Fruit fly (Drosophila melanogaster) whole organism, embryonic: ENCODE data around the gene Idua.
A peak's percentile ranks its signal among the peaks of the same experiment; 100 is the strongest.

Experiments
- Antp ChIP-seq: fragments of 200-800 bp; sonication (Bioruptor generic); optimal IDR thresholded peaks from 3 replicates; lab custom pipeline; 2016; ENCODE audit warnings: missing biosample characterization, missing genetic modification characterization
- CG10267 ChIP-seq: fragments of 200-800 bp; sonication (Bioruptor generic); optimal IDR thresholded peaks from 2 replicates; lab custom pipeline; 2018; ENCODE audit warnings: missing biosample characterization, mild to moderate bottlenecking, missing genetic modification characterization, moderate library complexity
- CG10462 ChIP-seq: fragments of 200-800 bp; sonication (Bioruptor generic); optimal IDR thresholded peaks from 2 replicates; lab custom pipeline; 2016; ENCODE audit warnings: missing biosample characterization, missing genetic modification characterization
- CG11085 ChIP-seq: fragments of 200-800 bp; sonication (Bioruptor generic); IDR thresholded peaks from 2 replicates; pipeline ENCODE4 v1.3.6; 2022; ENCODE audit warnings: missing biosample characterization, missing genetic modification characterization
- CG13424 ChIP-seq: fragments of 200-800 bp; sonication (Bioruptor generic); optimal IDR thresholded peaks from 2 replicates; lab custom pipeline; 2019; ENCODE audit warnings: missing biosample characterization, mild to moderate bottlenecking, missing genetic modification characterization, moderate library complexity
- CG13775 ChIP-seq: fragments of 200-800 bp; sonication (Bioruptor generic); optimal IDR thresholded peaks from 3 replicates; lab custom pipeline; 2017; ENCODE audit warnings: missing biosample characterization, mild to moderate bottlenecking, missing genetic modification characterization
- CG16813 ChIP-seq: fragments of 200-800 bp; sonication (Bioruptor generic); IDR thresholded peaks from 3 replicates; pipeline ENCODE4 v1.3.6; 2022; ENCODE audit warnings: missing biosample characterization, missing genetic modification characterization; ENCODE audit not compliant: partially characterized antibody
- CG1792 ChIP-seq: fragments of 200-800 bp; sonication (Bioruptor generic); optimal IDR thresholded peaks from 2 replicates; lab custom pipeline; 2016; ENCODE audit warnings: missing biosample characterization, missing genetic modification characterization
- CG30403 ChIP-seq: fragments of 200-800 bp; sonication (Bioruptor generic); optimal IDR thresholded peaks from 3 replicates; lab custom pipeline; 2016; ENCODE audit warnings: missing biosample characterization, missing genetic modification characterization
- CG30431 ChIP-seq: fragments of 200-800 bp; sonication (Bioruptor generic); optimal IDR thresholded peaks from 2 replicates; lab custom pipeline; 2017; ENCODE audit warnings: missing biosample characterization, missing genetic modification characterization
- CG5953 ChIP-seq: fragments of 200-800 bp; sonication (Bioruptor generic); IDR thresholded peaks from 2 replicates; pipeline ENCODE4 v1.3.6; 2022; ENCODE audit warnings: missing biosample characterization, missing genetic modification characterization
- CG7556 ChIP-seq: fragments of 200-800 bp; sonication (Bioruptor generic); optimal IDR thresholded peaks from 2 replicates; lab custom pipeline; 2017; ENCODE audit warnings: missing biosample characterization, mild to moderate bottlenecking, missing genetic modification characterization
- CG7745 ChIP-seq: fragments of 200-800 bp; sonication (Bioruptor generic); optimal IDR thresholded peaks from 2 replicates; lab custom pipeline; 2018; ENCODE audit warnings: missing biosample characterization, mild to moderate bottlenecking, missing genetic modification characterization, moderate library complexity
- CG7839 ChIP-seq: fragments of 200-800 bp; sonication (Bioruptor generic); optimal IDR thresholded peaks from 3 replicates; lab custom pipeline; 2018; ENCODE audit warnings: missing biosample characterization, mild to moderate bottlenecking, missing genetic modification characterization, moderate library complexity
- CG7987 ChIP-seq: fragments of 200-800 bp; sonication (Bioruptor generic); optimal IDR thresholded peaks from 2 replicates; lab custom pipeline; 2018; ENCODE audit warnings: missing biosample characterization, mild to moderate bottlenecking, missing genetic modification characterization, moderate library complexity
- CG8281 ChIP-seq: fragments of 200-800 bp; sonication (Bioruptor generic); optimal IDR thresholded peaks from 2 replicates; lab custom pipeline; 2018; ENCODE audit warnings: missing biosample characterization, mild to moderate bottlenecking, missing genetic modification characterization, moderate library complexity
- CG9215 ChIP-seq: fragments of 200-800 bp; sonication (Bioruptor generic); IDR thresholded peaks from 2 replicates; pipeline ENCODE4 v1.3.6; 2022; ENCODE audit warnings: missing biosample characterization, missing genetic modification characterization
- CrebB ChIP-seq: fragments of 200-800 bp; sonication (Bioruptor generic); optimal IDR thresholded peaks from 3 replicates; lab custom pipeline; 2018; ENCODE audit warnings: missing biosample characterization, mild to moderate bottlenecking, missing genetic modification characterization
- D19B ChIP-seq: fragments of 200-800 bp; sonication (Bioruptor generic); optimal IDR thresholded peaks from 2 replicates; lab custom pipeline; 2017; ENCODE audit warnings: missing biosample characterization, mild to moderate bottlenecking, missing genetic modification characterization
- Dad ChIP-seq: fragments of 200-800 bp; sonication (Bioruptor generic); optimal IDR thresholded peaks from 3 replicates; lab custom pipeline; 2016; ENCODE audit warnings: missing biosample characterization, missing genetic modification characterization
- Dbx ChIP-seq: fragments of 200-800 bp; sonication (Bioruptor generic); IDR thresholded peaks from 3 replicates; pipeline ENCODE4 v1.3.6; 2022; ENCODE audit warnings: missing biosample characterization, missing genetic modification characterization
- Ets97D ChIP-seq: fragments of 200-800 bp; sonication (Bioruptor generic); optimal IDR thresholded peaks from 3 replicates; lab custom pipeline; 2016; ENCODE audit warnings: missing biosample characterization, missing genetic modification characterization
- GATAe ChIP-seq: fragments of 200-800 bp; sonication (Bioruptor generic); conservative IDR thresholded peaks from 2 replicates; pipeline ENCODE4 v1.3.6; 2022; ENCODE audit warnings: missing biosample characterization, missing genetic modification characterization
- Hey ChIP-seq: fragments of 200-800 bp; sonication (Bioruptor generic); optimal IDR thresholded peaks from 3 replicates; lab custom pipeline; 2018; ENCODE audit warnings: missing biosample characterization, mild to moderate bottlenecking, missing genetic modification characterization
- Opbp ChIP-seq: fragments of 200-800 bp; sonication (Bioruptor generic); IDR thresholded peaks from 3 replicates; pipeline ENCODE4 v1.3.6; 2022; ENCODE audit warnings: missing biosample characterization, missing genetic modification characterization; ENCODE audit not compliant: partially characterized antibody
- Poxn ChIP-seq: fragments of 200-800 bp; sonication (Bioruptor generic); IDR thresholded peaks from 2 replicates; pipeline ENCODE4 v1.3.6; 2022; ENCODE audit warnings: missing biosample characterization, missing genetic modification characterization
- Rx ChIP-seq: fragments of 200-800 bp; sonication (Bioruptor generic); IDR thresholded peaks from 2 replicates; pipeline ENCODE4 v1.3.6; 2022; ENCODE audit warnings: missing biosample characterization, missing genetic modification characterization
- Sry-β ChIP-seq: fragments of 200-800 bp; sonication (Bioruptor generic); optimal IDR thresholded peaks from 2 replicates; lab custom pipeline; 2018; ENCODE audit warnings: missing biosample characterization, mild to moderate bottlenecking, missing genetic modification characterization, moderate library complexity
- ac ChIP-seq: fragments of 200-800 bp; sonication (Bioruptor generic); optimal IDR thresholded peaks from 3 replicates; lab custom pipeline; 2017; ENCODE audit warnings: missing biosample characterization, mild to moderate bottlenecking, missing genetic modification characterization
- br ChIP-seq: fragments of >200 bp; optimal IDR thresholded peaks from 2 replicates; lab custom pipeline; 2017
- cas ChIP-seq: fragments of 200-800 bp; sonication (Bioruptor generic); IDR thresholded peaks from 2 replicates; pipeline ENCODE4 v1.3.6; 2022; ENCODE audit warnings: missing biosample characterization, missing genetic modification characterization
- chn ChIP-seq: fragments of 200-800 bp; sonication (Bioruptor generic); optimal IDR thresholded peaks from 2 replicates; lab custom pipeline; 2016; ENCODE audit warnings: missing biosample characterization, missing genetic modification characterization
- croc ChIP-seq: fragments of 200-800 bp; sonication (Bioruptor generic); conservative IDR thresholded peaks from 3 replicates; pipeline ENCODE4 v1.3.6; 2022; ENCODE audit warnings: missing biosample characterization, missing genetic modification characterization
- eve ChIP-seq, 2 experiments: fragments of >200 bp; optimal IDR thresholded peaks; 2 replicates each; lab custom pipeline; 2017; ENCODE audit warnings: missing biosample characterization in 2 of 2, missing genetic modification characterization in 2 of 2
- eyg ChIP-seq: fragments of 200-800 bp; sonication (Bioruptor generic); optimal IDR thresholded peaks from 3 replicates; lab custom pipeline; 2016; ENCODE audit warnings: missing biosample characterization, missing genetic modification characterization
- fd96Cb ChIP-seq: fragments of 200-800 bp; sonication (Bioruptor generic); optimal IDR thresholded peaks from 2 replicates; lab custom pipeline; 2018; ENCODE audit warnings: missing biosample characterization, mild to moderate bottlenecking, missing genetic modification characterization, moderate library complexity
- gem ChIP-seq: fragments of 200-800 bp; sonication (Bioruptor generic); optimal IDR thresholded peaks from 2 replicates; lab custom pipeline; 2019; ENCODE audit warnings: missing biosample characterization, mild to moderate bottlenecking, missing genetic modification characterization, moderate library complexity
- grau ChIP-seq: fragments of 200-800 bp; optimal IDR thresholded peaks from 3 replicates; lab custom pipeline; 2019; ENCODE audit warnings: missing biosample characterization, mild to moderate bottlenecking, missing genetic modification characterization, moderate library complexity
- gsb-n ChIP-seq: fragments of 200-800 bp; sonication (Bioruptor generic); optimal IDR thresholded peaks from 3 replicates; lab custom pipeline; 2018; ENCODE audit warnings: missing biosample characterization, mild to moderate bottlenecking, missing genetic modification characterization
- her ChIP-seq: fragments of 200-800 bp; sonication (Bioruptor generic); optimal IDR thresholded peaks from 2 replicates; lab custom pipeline; 2016; ENCODE audit warnings: missing biosample characterization, missing genetic modification characterization
- jumu ChIP-seq: fragments of 200-800 bp; sonication (Bioruptor generic); optimal IDR thresholded peaks from 3 replicates; lab custom pipeline; 2016; ENCODE audit warnings: missing biosample characterization, missing genetic modification characterization
- maf-S ChIP-seq: fragments of 200-800 bp; sonication (Bioruptor generic); optimal IDR thresholded peaks from 2 replicates; lab custom pipeline; 2016; ENCODE audit warnings: missing biosample characterization, missing genetic modification characterization
- nom ChIP-seq: fragments of 200-800 bp; sonication (Bioruptor generic); optimal IDR thresholded peaks from 2 replicates; lab custom pipeline; 2017; ENCODE audit warnings: missing biosample characterization, missing genetic modification characterization, mild to moderate bottlenecking, moderate library complexity, missing genetic modification reagents
- pho ChIP-seq: fragments of 200-800 bp; sonication (Bioruptor generic); optimal IDR thresholded peaks from 2 replicates; lab custom pipeline; 2016; ENCODE audit warnings: missing biosample characterization, missing genetic modification characterization
- phol ChIP-seq: fragments of 200-800 bp; sonication (Bioruptor generic); optimal IDR thresholded peaks from 3 replicates; lab custom pipeline; 2018; ENCODE audit warnings: missing biosample characterization, mild to moderate bottlenecking, missing genetic modification characterization, moderate library complexity
- sens ChIP-seq: fragments of 200-800 bp; sonication (Bioruptor generic); peaks from one replicate; lab custom pipeline; 2016; ENCODE audit warnings: missing biosample characterization, missing genetic modification characterization
- stwl ChIP-seq: fragments of 200-800 bp; sonication (Bioruptor generic); optimal IDR thresholded peaks from 3 replicates; lab custom pipeline; 2018; ENCODE audit warnings: missing biosample characterization, mild to moderate bottlenecking, missing genetic modification characterization, moderate library complexity
- toy ChIP-seq: fragments of 200-800 bp; sonication (Bioruptor generic); IDR thresholded peaks from 2 replicates; pipeline ENCODE4 v1.3.6; 2022; ENCODE audit warnings: missing biosample characterization, missing genetic modification characterization
- vnd ChIP-seq: fragments of 200-800 bp; sonication (Bioruptor generic); IDR thresholded peaks from 3 replicates; pipeline ENCODE4 v1.3.6; 2022; ENCODE audit warnings: missing biosample characterization, missing genetic modification characterization; ENCODE audit not compliant: partially characterized antibody
- zf30C ChIP-seq: fragments of 200-800 bp; sonication (Bioruptor generic); optimal IDR thresholded peaks from 3 replicates; lab custom pipeline; 2018; ENCODE audit warnings: missing biosample characterization, mild to moderate bottlenecking, missing genetic modification characterization

Gene Idua

DNA sequence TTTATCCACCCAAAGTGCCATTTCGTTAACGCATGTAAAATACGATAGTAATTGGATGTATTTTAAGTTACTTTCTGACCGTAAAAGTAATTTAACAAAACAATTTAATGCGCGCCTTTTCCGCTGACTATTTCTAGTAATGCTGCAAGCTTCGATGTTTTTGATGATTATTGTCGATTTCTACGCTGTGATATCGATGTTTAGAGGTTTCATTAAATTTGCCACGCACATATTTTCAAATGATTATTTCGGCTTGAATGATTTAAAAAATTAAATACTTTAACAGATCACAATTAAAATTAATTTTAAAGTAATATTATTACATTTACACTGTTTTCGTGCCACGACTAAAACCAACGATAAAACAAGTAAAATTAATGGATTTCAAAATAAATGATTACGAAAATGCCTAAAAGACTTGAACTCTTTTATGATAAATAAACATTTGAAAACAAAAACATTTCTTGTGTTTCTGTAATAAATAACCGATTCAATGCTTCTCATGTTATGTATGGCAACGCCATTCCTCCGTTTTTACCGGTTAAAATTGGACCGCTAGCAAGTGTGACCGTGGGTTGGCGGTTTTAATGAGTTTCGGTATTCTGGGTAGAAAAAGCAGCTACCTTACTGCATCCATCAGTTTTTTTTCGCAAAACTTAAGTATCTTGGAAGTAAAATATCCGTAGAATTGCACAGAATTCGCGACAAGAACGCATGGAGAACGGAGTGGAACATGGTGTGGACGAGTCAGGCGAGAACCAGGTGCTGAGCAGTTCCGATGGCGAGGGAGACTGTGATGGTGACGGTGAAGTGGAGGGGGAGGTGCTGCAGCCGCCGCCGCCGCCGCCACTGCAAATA, 17.5 kb upstream of the Idua start, which contains the start of the genes RfC38 and CG4751 (continued):
- TF ChIP-seq chn (GFP tag; lab: Kevin White, UChicago), result no peak
- TF ChIP-seq CG1792 (GFP tag; lab: Kevin White, UChicago), result no peak
- peak; percentile 63 for TF ChIP-seq CG16813
- no peak for TF ChIP-seq CG7987 (GFP tag; lab: Kevin White, UChicago)
- TF ChIP-seq sens (GFP tag; lab: Kevin White, UChicago), result peak; percentile 60
- no peak for TF ChIP-seq eyg (GFP tag; lab: Kevin White, UChicago)
- TF ChIP-seq fd96Cb, result no peak
- TF ChIP-seq GATAe (GFP tag; lab: Robert Waterston, UW), result no peak
- TF ChIP-seq zf30C, result no peak
- no peak for TF ChIP-seq croc
- no peak for TF ChIP-seq eve (GFP tag; optimal IDR thresholded peaks at IDR 0.05; lab: Kevin White, UChicago)
- TF ChIP-seq vnd, result peak; percentile 57; the same call in 1 of the 3 replicates
- TF ChIP-seq CG9215 (GFP tag; lab: Robert Waterston, UW), result no peak
- TF ChIP-seq CrebB (tag; lab: Kevin White, UChicago), result no peak
- TF ChIP-seq CG7839 (tag; lab: Kevin White, UChicago), result no peak
- TF ChIP-seq jumu (GFP tag; lab: Kevin White, UChicago), result no peak
- no peak for TF ChIP-seq Antp
- TF ChIP-seq cas (GFP tag; lab: Robert Waterston, UW), result no peak
- TF ChIP-seq Dbx (GFP tag; lab: Robert Waterston, UW), result no peak
- peak; percentile 48 for TF ChIP-seq stwl (tag; lab: Kevin White, UChicago)
- no peak for TF ChIP-seq Dad (GFP tag; lab: Kevin White, UChicago)
- no peak for TF ChIP-seq CG5953
- no peak for TF ChIP-seq D19B (GFP tag; lab: Kevin White, UChicago)
- TF ChIP-seq Rx (GFP tag; lab: Robert Waterston, UW), result no peak
- TF ChIP-seq Opbp (GFP tag; lab: Robert Waterston, UW), result peak; percentile 43; the same call in 2 of the 3 replicates
- TF ChIP-seq CG13424 (tag; lab: Kevin White, UChicago), result no peak
- no peak for TF ChIP-seq Poxn
- TF ChIP-seq CG8281 (tag; lab: Kevin White, UChicago), result no peak
- TF ChIP-seq CG7745 (tag; lab: Kevin White, UChicago), result no peak
- TF ChIP-seq pho (GFP tag; lab: Kevin White, UChicago), result no peak
- TF ChIP-seq br (lab: Kevin White, UChicago), result no peak
- TF ChIP-seq phol (tag; lab: Kevin White, UChicago), result peak; percentile 39
- TF ChIP-seq Hey, result no peak
- no peak for TF ChIP-seq grau (tag; lab: Kevin White, UChicago)
- peak; percentile 2 for TF ChIP-seq CG30403 (GFP tag; lab: Kevin White, UChicago)
- no peak for TF ChIP-seq CG11085 (GFP tag; lab: Robert Waterston, UW)
- TF ChIP-seq Sry-β, result peak; percentile 5
- no peak for TF ChIP-seq CG30431 (GFP tag; lab: Kevin White, UChicago)
- no peak for TF ChIP-seq toy
- TF ChIP-seq gem (tag; lab: Kevin White, UChicago), result no peak
- TF ChIP-seq CG10267 (tag; lab: Kevin White, UChicago), result peak; percentile 56
- no peak for TF ChIP-seq ac (GFP tag; lab: Kevin White, UChicago)
- no peak for TF ChIP-seq gsb-n (tag; lab: Kevin White, UChicago)
- TF ChIP-seq Ets97D (GFP tag; lab: Kevin White, UChicago), result peak; percentile 50
- TF ChIP-seq CG7556 (GFP tag; lab: Kevin White, UChicago), result no peak
- no peak for TF ChIP-seq her (GFP tag; lab: Kevin White, UChicago)
- peak; percentile 31 for TF ChIP-seq CG13775
- TF ChIP-seq maf-S, result no peak
- TF ChIP-seq nom (GFP tag; lab: Kevin White, UChicago), result no peak
- no peak for TF ChIP-seq CG10462 (GFP tag; lab: Kevin White, UChicago)
